Fruit fly (Drosophila melanogaster) whole organism: Measurements from ENCODE around the gene eIF1A.

Experiments
- CG8478 ChIP-seq: fragments of >200 bp; optimal IDR thresholded peaks from 2 replicates; lab custom pipeline; 2018; ENCODE audit warnings: inconsistent platforms
- Dll ChIP-seq: fragments of >200 bp; optimal IDR thresholded peaks from 2 replicates; lab custom pipeline; 2017
- EcR ChIP-seq, 2 experiments: fragments of >200 bp; optimal IDR thresholded peaks; 2 replicates each; lab custom pipeline; 2017; ENCODE audit warnings: missing biosample characterization in 2 of 2, missing genetic modification characterization in 2 of 2, missing genetic modification reagents in 2 of 2
- pan ChIP-seq: fragments of >200 bp; optimal IDR thresholded peaks from 2 replicates; lab custom pipeline; 2017
- psq ChIP-seq: fragments of >200 bp; optimal IDR thresholded peaks from 2 replicates; lab custom pipeline; 2017
- usp ChIP-seq: fragments of >200 bp; optimal IDR thresholded peaks from 2 replicates; lab custom pipeline; 2017; ENCODE audit warnings: missing biosample characterization, missing genetic modification characterization, mixed read lengths

The eIF1A gene

dm6 chr3R:18274328-18275098, at the start of gene eIF1A, which contains the start of gene Vps39:
Gene eIF1A, plus strand, starts transcription at chr3R:18274665.
Gene Vps39, minus strand, starts transcription at chr3R:18274446.
- TF ChIP-seq pan (lab: Kevin White, UChicago) (no peak), CG8478 (lab: Kevin White, UChicago) (no peak), Dll (no peak)

- no peak for TF ChIP-seq usp
- no peak for TF ChIP-seq psq
- no peak for TF ChIP-seq Dll
- TF ChIP-seq CG8478 (lab: Kevin White, UChicago) = no peak
- TF ChIP-seq pan (lab: Kevin White, UChicago) = no peak
- TF ChIP-seq EcR (GFP tag; optimal IDR thresholded peaks at IDR 0.05; lab: Kevin White, UChicago) = no peak
These were observed 48.2 kb upstream of the eIF1A start, which contains the start of the genes CG7168 and Mdh2 for dm6 chr3R:18226043-18226808. Gene CG7168, minus strand, starts transcription at chr3R:18226082. Gene Mdh2, plus strand, starts transcription at chr3R:18226396.

dm6 chr3R:18226809-18227157, 47.7 kb upstream of the eIF1A start:
- no peak for TF ChIP-seq CG8478 (lab: Kevin White, UChicago)
- TF ChIP-seq Dll = no peak
- TF ChIP-seq EcR (GFP tag; optimal IDR thresholded peaks at IDR 0.05; lab: Kevin White, UChicago) = no peak
- no peak for TF ChIP-seq pan (lab: Kevin White, UChicago)
- no peak for TF ChIP-seq usp
- TF ChIP-seq psq = no peak

dm6 chr3R:18227385-18227784, 47.1 kb upstream of the eIF1A start:
- TF ChIP-seq pan (lab: Kevin White, UChicago) (no peak), CG8478 (lab: Kevin White, UChicago) (no peak), EcR (GFP tag; optimal IDR thresholded peaks at IDR 0.05; lab: Kevin White, UChicago) (no peak), Dll (no peak), usp (no peak), psq (no peak)

dm6 chr3R:18228713-18229222, 45.7 kb upstream of the eIF1A start:
- no peak for TF ChIP-seq usp
- no peak for TF ChIP-seq CG8478 (lab: Kevin White, UChicago)
- TF ChIP-seq EcR (GFP tag; optimal IDR thresholded peaks at IDR 0.05; lab: Kevin White, UChicago) = no peak

dm6 chr3R:18230229-18230628, 44.2 kb upstream of the eIF1A start:
- TF ChIP-seq psq (no peak), usp (no peak), Dll (no peak), CG8478 (lab: Kevin White, UChicago) (no peak), EcR (GFP tag; optimal IDR thresholded peaks at IDR 0.05; lab: Kevin White, UChicago) (no peak)

dm6 chr3R:18232187-18232586, 42.3 kb upstream of the eIF1A start:
- no peak for TF ChIP-seq CG8478 (lab: Kevin White, UChicago)
- no peak for TF ChIP-seq EcR (GFP tag; optimal IDR thresholded peaks at IDR 0.05; lab: Kevin White, UChicago)
- TF ChIP-seq pan (lab: Kevin White, UChicago) = no peak
- no peak for TF ChIP-seq Dll
- TF ChIP-seq psq = no peak
- TF ChIP-seq usp = no peak

- TF ChIP-seq usp (no peak), Dll (no peak), pan (lab: Kevin White, UChicago) (no peak), EcR (GFP tag; optimal IDR thresholded peaks at IDR 0.05; lab: Kevin White, UChicago) (no peak), psq (no peak), CG8478 (lab: Kevin White, UChicago) (no peak)
These were observed 39.7 kb upstream of the eIF1A start for dm6 chr3R:18234699-18235257.

dm6 chr3R:18235879-18236278, 38.6 kb upstream of the eIF1A start, which contains the start of gene repo:
Gene repo, plus strand, starts transcription at chr3R:18236192.
- TF ChIP-seq usp (no peak), psq (no peak)

- TF ChIP-seq CG8478 (lab: Kevin White, UChicago) (no peak), Dll (no peak), EcR (GFP tag; optimal IDR thresholded peaks at IDR 0.05; lab: Kevin White, UChicago) (no peak), usp (no peak), pan (lab: Kevin White, UChicago) (no peak), psq (no peak)
These were observed 32.1 kb upstream of the eIF1A start, which contains the start of the genes CG7156 and 14-3-3epsilon for dm6 chr3R:18242089-18242955. Gene CG7156, minus strand, starts transcription at chr3R:18242159. Gene 14-3-3epsilon, plus strand, starts transcription at chr3R:18242531.

- TF ChIP-seq usp = no peak
- TF ChIP-seq pan (lab: Kevin White, UChicago) = no peak
- TF ChIP-seq Dll = no peak
- TF ChIP-seq CG8478 (lab: Kevin White, UChicago) = no peak
- no peak for TF ChIP-seq psq
- TF ChIP-seq EcR (GFP tag; optimal IDR thresholded peaks at IDR 0.05; lab: Kevin White, UChicago) = no peak
These were observed 31.5 kb upstream of the eIF1A start for dm6 chr3R:18243000-18243399.
